Fruit fly (Drosophila melanogaster) whole organism, prepupa: ENCODE data around the gene CG7564.
A peak's percentile ranks its signal among the peaks of the same experiment; 100 is the strongest.

Experiments used
- CG10631 ChIP-seq: fragments of 200-800 bp; sonication (Bioruptor generic); optimal IDR thresholded peaks from 2 replicates; lab custom pipeline; 2016; ENCODE audit warnings: missing biosample characterization, missing genetic modification characterization
- CG10669 ChIP-seq: fragments of 200-800 bp; sonication (Bioruptor generic); optimal IDR thresholded peaks from 3 replicates; lab custom pipeline; 2018; ENCODE audit warnings: missing biosample characterization, mild to moderate bottlenecking, missing genetic modification characterization, moderate library complexity
- CG11294 ChIP-seq: fragments of 200-800 bp; sonication (Bioruptor generic); IDR thresholded peaks from 2 replicates; pipeline ENCODE4 v1.3.6; 2022; ENCODE audit warnings: missing biosample characterization, missing genetic modification characterization
- CG11762 ChIP-seq: fragments of 200-800 bp; sonication (Bioruptor generic); optimal IDR thresholded peaks from 3 replicates; lab custom pipeline; 2016; ENCODE audit warnings: missing biosample characterization, missing genetic modification characterization; ENCODE audit not compliant: insufficient read depth
- CG11902 ChIP-seq: fragments of 200-800 bp; sonication (Bioruptor generic); optimal IDR thresholded peaks from 3 replicates; lab custom pipeline; 2016; ENCODE audit warnings: missing biosample characterization, missing genetic modification characterization
- CG1621 ChIP-seq: fragments of 200-800 bp; sonication (Bioruptor generic); optimal IDR thresholded peaks from 3 replicates; lab custom pipeline; 2018; ENCODE audit warnings: missing biosample characterization, mild to moderate bottlenecking, missing genetic modification characterization
- CG3032 ChIP-seq: fragments of 200-800 bp; optimal IDR thresholded peaks from 2 replicates; lab custom pipeline; 2019; ENCODE audit warnings: missing biosample characterization, mild to moderate bottlenecking, missing genetic modification characterization, moderate library complexity
- CG31627 ChIP-seq: fragments of 200-800 bp; sonication (Bioruptor generic); optimal IDR thresholded peaks from 3 replicates; lab custom pipeline; 2016; ENCODE audit warnings: missing biosample characterization, missing genetic modification characterization
- CG34406 ChIP-seq: fragments of 200-800 bp; sonication (Bioruptor generic); optimal IDR thresholded peaks from 3 replicates; lab custom pipeline; 2016; ENCODE audit warnings: missing biosample characterization, missing genetic modification characterization
- CG3919 ChIP-seq: fragments of 200-800 bp; sonication (Bioruptor generic); optimal IDR thresholded peaks from 3 replicates; lab custom pipeline; 2016; ENCODE audit warnings: missing biosample characterization, missing genetic modification characterization
- CG4318 ChIP-seq: fragments of 200-800 bp; sonication (Bioruptor generic); optimal IDR thresholded peaks from 3 replicates; lab custom pipeline; 2017; ENCODE audit warnings: missing biosample characterization, mild to moderate bottlenecking, missing genetic modification characterization
- CG6163 ChIP-seq: fragments of 200-800 bp; sonication (Bioruptor generic); IDR thresholded peaks from 3 replicates; pipeline ENCODE4 v1.3.6; 2022; ENCODE audit warnings: missing biosample characterization, missing genetic modification characterization
- CG6276 ChIP-seq: fragments of 200-800 bp; sonication (Bioruptor generic); optimal IDR thresholded peaks from 2 replicates; lab custom pipeline; 2017; ENCODE audit warnings: missing biosample characterization, mild to moderate bottlenecking, missing genetic modification characterization
- CG6792 ChIP-seq: fragments of 200-800 bp; sonication (Bioruptor generic); optimal IDR thresholded peaks from 3 replicates; lab custom pipeline; 2016; ENCODE audit warnings: missing biosample characterization, missing genetic modification characterization
- CG6854 ChIP-seq: fragments of 200-800 bp; sonication (Bioruptor generic); optimal IDR thresholded peaks from 2 replicates; lab custom pipeline; 2017; ENCODE audit warnings: missing biosample characterization, mild to moderate bottlenecking, missing genetic modification characterization
- CG7368 ChIP-seq: fragments of 200-800 bp; sonication (Bioruptor generic); optimal IDR thresholded peaks from 3 replicates; lab custom pipeline; 2016; ENCODE audit warnings: missing biosample characterization, missing genetic modification characterization
- CG8119 ChIP-seq: fragments of 200-800 bp; sonication (Bioruptor generic); IDR thresholded peaks from 3 replicates; pipeline ENCODE4 v1.3.6; 2022; ENCODE audit warnings: missing biosample characterization, missing genetic modification characterization
- CG8319 ChIP-seq: fragments of 200-800 bp; sonication (Bioruptor generic); optimal IDR thresholded peaks from 3 replicates; lab custom pipeline; 2016; ENCODE audit warnings: missing biosample characterization, missing genetic modification characterization
- CG8632 ChIP-seq: fragments of 200-800 bp; sonication (Bioruptor generic); optimal IDR thresholded peaks from 3 replicates; lab custom pipeline; 2016; ENCODE audit warnings: missing biosample characterization, missing genetic modification characterization
- CG9139 ChIP-seq: fragments of 200-800 bp; sonication (Bioruptor generic); optimal IDR thresholded peaks from 3 replicates; lab custom pipeline; 2017; ENCODE audit warnings: missing biosample characterization, mild to moderate bottlenecking, missing genetic modification characterization
- Eip75B ChIP-seq: fragments of 200-800 bp; sonication (Bioruptor generic); optimal IDR thresholded peaks from 3 replicates; lab custom pipeline; 2016; ENCODE audit warnings: missing biosample characterization, missing genetic modification characterization
- Eip78C ChIP-seq: fragments of 200-800 bp; sonication (Bioruptor generic); peaks from one replicate; lab custom pipeline; 2016; ENCODE audit warnings: missing biosample characterization, missing genetic modification characterization
- Eip93F ChIP-seq: fragments of 200-800 bp; sonication (Bioruptor generic); optimal IDR thresholded peaks from 2 replicates; lab custom pipeline; 2016; ENCODE audit warnings: missing biosample characterization, mild to moderate bottlenecking, missing genetic modification characterization
- Ets21C ChIP-seq: fragments of 200-800 bp; sonication (Bioruptor generic); optimal IDR thresholded peaks from 3 replicates; lab custom pipeline; 2016; ENCODE audit warnings: missing biosample characterization, missing genetic modification characterization
- Ets96B ChIP-seq: fragments of 200-800 bp; optimal IDR thresholded peaks from 2 replicates; lab custom pipeline; 2019; ENCODE audit warnings: missing biosample characterization, mild to moderate bottlenecking, missing genetic modification characterization, moderate library complexity
- Gug ChIP-seq: fragments of 200-800 bp; sonication (Bioruptor generic); IDR thresholded peaks from 2 replicates; pipeline ENCODE4 v1.3.6; 2022; ENCODE audit warnings: missing biosample characterization, missing genetic modification characterization
- Hr38 ChIP-seq: sonication (Bioruptor generic); optimal IDR thresholded peaks from 2 replicates; lab custom pipeline; 2016; ENCODE audit warnings: missing biosample characterization, missing genetic modification characterization
- Hr39 ChIP-seq: fragments of 200-800 bp; sonication (Bioruptor generic); optimal IDR thresholded peaks from 2 replicates; lab custom pipeline; 2016; ENCODE audit warnings: missing biosample characterization, missing genetic modification characterization
- Hr4 ChIP-seq: fragments of 200-800 bp; sonication (Bioruptor generic); optimal IDR thresholded peaks from 3 replicates; lab custom pipeline; 2016; ENCODE audit warnings: missing biosample characterization, missing genetic modification characterization
- Lpt ChIP-seq: fragments of 200-800 bp; sonication (Bioruptor generic); optimal IDR thresholded peaks from 3 replicates; lab custom pipeline; 2016; ENCODE audit warnings: missing biosample characterization, missing genetic modification characterization
- Met ChIP-seq: fragments of 200-800 bp; sonication (Bioruptor generic); optimal IDR thresholded peaks from 3 replicates; lab custom pipeline; 2016; ENCODE audit warnings: missing biosample characterization, missing genetic modification characterization
- Smox ChIP-seq: fragments of 200-800 bp; sonication (Bioruptor generic); optimal IDR thresholded peaks from 3 replicates; lab custom pipeline; 2016; ENCODE audit warnings: missing biosample characterization, missing genetic modification characterization
- Sox102F ChIP-seq: fragments of 200-800 bp; sonication (Bioruptor generic); optimal IDR thresholded peaks from 2 replicates; lab custom pipeline; 2016; ENCODE audit warnings: missing biosample characterization, mild to moderate bottlenecking, missing genetic modification characterization
- Sox14 ChIP-seq: fragments of 200-800 bp; sonication (Bioruptor generic); optimal IDR thresholded peaks from 3 replicates; lab custom pipeline; 2016; ENCODE audit warnings: missing biosample characterization, missing genetic modification characterization
- Sox15 ChIP-seq: fragments of 200-800 bp; sonication (Bioruptor generic); optimal IDR thresholded peaks from 3 replicates; lab custom pipeline; 2016; ENCODE audit warnings: missing biosample characterization, missing genetic modification characterization
- achi ChIP-seq: fragments of 200-800 bp; sonication (Bioruptor generic); optimal IDR thresholded peaks from 3 replicates; lab custom pipeline; 2016; ENCODE audit warnings: missing biosample characterization, missing genetic modification characterization
- acj6 ChIP-seq: fragments of 200-800 bp; sonication (Bioruptor generic); optimal IDR thresholded peaks from 3 replicates; lab custom pipeline; 2016; ENCODE audit warnings: missing biosample characterization, missing genetic modification characterization
- cyc ChIP-seq: fragments of 200-800 bp; sonication (Bioruptor generic); optimal IDR thresholded peaks from 3 replicates; lab custom pipeline; 2016; ENCODE audit warnings: missing biosample characterization, missing genetic modification characterization
- dsx ChIP-seq: fragments of 200-800 bp; optimal IDR thresholded peaks from 3 replicates; lab custom pipeline; 2019; ENCODE audit warnings: missing biosample characterization, mild to moderate bottlenecking, missing genetic modification characterization, moderate library complexity; ENCODE audit not compliant: poor library complexity, severe bottlenecking
- eg ChIP-seq: fragments of 200-800 bp; sonication (Bioruptor generic); IDR thresholded peaks from 3 replicates; pipeline ENCODE4 v1.3.6; 2022; ENCODE audit warnings: missing biosample characterization, missing genetic modification characterization
- esn ChIP-seq: fragments of 200-800 bp; sonication (Bioruptor generic); optimal IDR thresholded peaks from 2 replicates; lab custom pipeline; 2016; ENCODE audit warnings: missing biosample characterization, mild to moderate bottlenecking, missing genetic modification characterization, moderate library complexity
- fd59A ChIP-seq: fragments of 200-800 bp; sonication (Bioruptor generic); optimal IDR thresholded peaks from 2 replicates; lab custom pipeline; 2017; ENCODE audit warnings: missing biosample characterization, mild to moderate bottlenecking, missing genetic modification characterization, missing genetic modification reagents
- fd85E ChIP-seq: fragments of 200-800 bp; sonication (Bioruptor generic); optimal IDR thresholded peaks from 3 replicates; lab custom pipeline; 2016; ENCODE audit warnings: missing biosample characterization, missing genetic modification characterization
- fkh ChIP-seq: fragments of 200-800 bp; sonication (Bioruptor generic); optimal IDR thresholded peaks from 3 replicates; lab custom pipeline; 2017; ENCODE audit warnings: missing biosample characterization, mild to moderate bottlenecking, missing genetic modification characterization, moderate library complexity
- lz ChIP-seq: fragments of 200-800 bp; sonication (Bioruptor generic); optimal IDR thresholded peaks from 3 replicates; lab custom pipeline; 2016; ENCODE audit warnings: missing biosample characterization, missing genetic modification characterization
- net ChIP-seq: fragments of 200-800 bp; sonication (Bioruptor generic); optimal IDR thresholded peaks from 3 replicates; lab custom pipeline; 2016; ENCODE audit warnings: missing biosample characterization, missing genetic modification characterization
- pdm3 ChIP-seq: fragments of 200-800 bp; sonication (Bioruptor generic); optimal IDR thresholded peaks from 3 replicates; lab custom pipeline; 2016; ENCODE audit warnings: missing biosample characterization, missing genetic modification characterization
- spab ChIP-seq: fragments of 200-800 bp; sonication (Bioruptor generic); optimal IDR thresholded peaks from 2 replicates; lab custom pipeline; 2017; ENCODE audit warnings: missing biosample characterization, mild to moderate bottlenecking, missing genetic modification characterization, missing genetic modification reagents
- svp ChIP-seq: fragments of 200-800 bp; sonication (Bioruptor generic); peaks from one replicate; lab custom pipeline; 2016; ENCODE audit warnings: missing biosample characterization, missing genetic modification characterization
- topi ChIP-seq: fragments of 200-800 bp; sonication (Bioruptor generic); optimal IDR thresholded peaks from 3 replicates; lab custom pipeline; 2016; ENCODE audit warnings: missing biosample characterization, missing genetic modification characterization
- vri ChIP-seq: fragments of 200-800 bp; sonication (Bioruptor generic); optimal IDR thresholded peaks from 3 replicates; lab custom pipeline; 2016; ENCODE audit warnings: missing biosample characterization, mild to moderate bottlenecking, missing genetic modification characterization

Gene CG7564

dm6 chr3L:17513893-17514616 lies at the start of gene CG7564, which contains the start of gene U4-U6-60K:
Gene CG7564, plus strand, starts transcription at chr3L:17514298.
Gene U4-U6-60K, minus strand, starts transcription at chr3L:17513912.
- TF ChIP-seq CG8119 (GFP tag; lab: Robert Waterston, UW): no peak
- TF ChIP-seq net (GFP tag; lab: Kevin White, UChicago): peak; percentile 33
- TF ChIP-seq pdm3 (GFP tag; lab: Kevin White, UChicago): peak; percentile 69
- 0 out of 2 replicates have a peak, but pooled peaks have one; percentile 21 for TF ChIP-seq CG11294 (GFP tag; lab: Robert Waterston, UW)
- TF ChIP-seq fd85E (GFP tag; lab: Kevin White, UChicago): peak; percentile 43
- TF ChIP-seq dsx: no peak
- no peak for TF ChIP-seq CG1621 (tag; lab: Kevin White, UChicago)
- peak; percentile 64 for TF ChIP-seq Eip93F
- peak; percentile 78 for TF ChIP-seq Eip78C (GFP tag; lab: Kevin White, UChicago)
- TF ChIP-seq eg: no peak; the same call in 2 of the 3 replicates
- TF ChIP-seq Sox15: peak; percentile 45
- TF ChIP-seq CG11762: peak; percentile 7
- no peak for TF ChIP-seq CG10631 (GFP tag; lab: Kevin White, UChicago)
- no peak for TF ChIP-seq CG6854 (GFP tag; lab: Kevin White, UChicago)
- peak; percentile 29; the same call in 1 of the 2 replicates for TF ChIP-seq Gug (GFP tag; lab: Robert Waterston, UW)
- peak; percentile 63 for TF ChIP-seq acj6 (GFP tag; lab: Kevin White, UChicago)
- no peak for TF ChIP-seq Eip75B (GFP tag; lab: Kevin White, UChicago)
- TF ChIP-seq svp (GFP tag; lab: Kevin White, UChicago): peak; percentile 56
- peak; percentile 68 for TF ChIP-seq CG31627
- TF ChIP-seq CG11902 (GFP tag; lab: Kevin White, UChicago): peak; percentile 26
- TF ChIP-seq Ets96B (tag; lab: Kevin White, UChicago): peak; percentile 16
- no peak for TF ChIP-seq fkh (GFP tag; lab: Kevin White, UChicago)
- peak; percentile 51 for TF ChIP-seq CG8632 (GFP tag; lab: Kevin White, UChicago)
- peak; percentile 30 for TF ChIP-seq Lpt (GFP tag; lab: Kevin White, UChicago)
- TF ChIP-seq spab (GFP tag; lab: Kevin White, UChicago): no peak
- no peak for TF ChIP-seq CG6276
- TF ChIP-seq cyc (GFP tag; lab: Kevin White, UChicago): peak; percentile 71
- TF ChIP-seq CG3032 (tag; lab: Kevin White, UChicago): peak; percentile 57
- TF ChIP-seq Met: no peak
- peak; percentile 31 for TF ChIP-seq fd59A (GFP tag; lab: Kevin White, UChicago)
- 0 out of 3 replicates have a peak, but pooled peaks have one; percentile 28 for TF ChIP-seq CG6163
- peak; percentile 65 for TF ChIP-seq CG3919 (GFP tag; lab: Kevin White, UChicago)
- TF ChIP-seq CG7368 (GFP tag; lab: Kevin White, UChicago): no peak
- peak; percentile 42 for TF ChIP-seq CG8319 (GFP tag; lab: Kevin White, UChicago)
- TF ChIP-seq lz (GFP tag; lab: Kevin White, UChicago): peak; percentile 60
- peak; percentile 47 for TF ChIP-seq CG34406
- TF ChIP-seq CG6792 (GFP tag; lab: Kevin White, UChicago): peak; percentile 39
- no peak for TF ChIP-seq CG10669 (GFP tag; lab: Kevin White, UChicago)
- TF ChIP-seq Hr39: peak; percentile 69
- TF ChIP-seq Hr38 (GFP tag; lab: Kevin White, UChicago): no peak
- TF ChIP-seq vri: no peak
- peak; percentile 62 for TF ChIP-seq Hr4
- TF ChIP-seq esn: peak; percentile 71
- TF ChIP-seq topi: peak; percentile 75
- peak; percentile 69 for TF ChIP-seq Sox14 (GFP tag; lab: Kevin White, UChicago)
- TF ChIP-seq Smox (GFP tag; lab: Kevin White, UChicago): no peak
- no peak for TF ChIP-seq Sox102F (GFP tag; lab: Kevin White, UChicago)
- TF ChIP-seq Ets21C (GFP tag; lab: Kevin White, UChicago): peak; percentile 10
- peak; percentile 59 for TF ChIP-seq achi (GFP tag; lab: Kevin White, UChicago)
- TF ChIP-seq CG9139: no peak
- no peak for TF ChIP-seq CG4318
